Worm (Caenorhabditis elegans): ENCODE data around the gene pgp-11.

- TF ChIP-seq elt-2 (tag; optimal IDR thresholded peaks at IDR 0.05) (no peak), K02D7.2 (tag; optimal IDR thresholded peaks at IDR 0.05) (no peak), K09A11.1 (tag; optimal IDR thresholded peaks at IDR 0.05; ENCODE audit: insufficient read depth) (no peak), ama-1 (optimal IDR thresholded peaks at IDR 0.05) (no peak), tbx-2 (tag; optimal IDR thresholded peaks at IDR 0.05) (no peak), fax-1 (tag; optimal IDR thresholded peaks at IDR 0.05) (no peak), sdc-2 (tag; optimal IDR thresholded peaks at IDR 0.05) (no peak), fkh-6 (tag; optimal IDR thresholded peaks at IDR 0.05) (no peak), ceh-9 (tag; optimal IDR thresholded peaks at IDR 0.05) (no peak)
Observed at ce11 chrII:8041642-8042041, 37.6 kb upstream of the pgp-11 start.
